Worm (Caenorhabditis elegans) whole organism, L4 larva: ENCODE data around the gene rpl-2.

Experiments used
- D1046.2 ChIP-seq: fragments of 200-800 bp; sonication (Bioruptor generic); IDR thresholded peaks from 2 replicates; pipeline ENCODE4 v1.3.6; 2022; ENCODE audit warnings: missing genetic modification characterization, missing compliant biosample characterization
- R02D3.7 ChIP-seq: fragments of 150-350 bp; sonication (generic microtip); optimal IDR thresholded peaks from 3 replicates; lab custom pipeline; 2014; ENCODE audit warnings: missing biosample characterization, missing genetic modification characterization
- Y48G9A.11 ChIP-seq: fragments of 200-800 bp; sonication (Bioruptor generic); IDR thresholded peaks from 2 replicates; pipeline ENCODE4 v1.3.6; 2022; ENCODE audit warnings: missing genetic modification reagents, missing genetic modification characterization, missing compliant biosample characterization
- Y5F2A.4 ChIP-seq: fragments of 200-800 bp; sonication (Bioruptor generic); optimal IDR thresholded peaks from 2 replicates; lab custom pipeline; 2018; ENCODE audit warnings: mild to moderate bottlenecking, missing genetic modification characterization, missing compliant biosample characterization
- ZK337.2 ChIP-seq: fragments of 200-800 bp; sonication (Bioruptor generic); IDR thresholded peaks from 2 replicates; pipeline ENCODE4 v1.3.6; 2022; ENCODE audit warnings: missing genetic modification reagents, missing genetic modification characterization, missing compliant biosample characterization
- arid-1 ChIP-seq: fragments of 200-800 bp; sonication (Bioruptor generic); conservative IDR thresholded peaks from 2 replicates; pipeline ENCODE4 v1.3.6; 2022; ENCODE audit warnings: missing genetic modification reagents, missing genetic modification characterization, missing compliant biosample characterization
- ceh-32 ChIP-seq: sonication (generic microtip); optimal IDR thresholded peaks from 2 replicates; lab custom pipeline; 2016; ENCODE audit warnings: mild to moderate bottlenecking, missing genetic modification characterization, missing compliant biosample characterization; ENCODE audit not compliant: poor library complexity
- ceh-62 ChIP-seq: sonication (generic microtip); optimal IDR thresholded peaks from 2 replicates; lab custom pipeline; 2017; ENCODE audit warnings: missing biosample characterization, missing genetic modification characterization
- ceh-82 ChIP-seq: sonication (generic microtip); optimal IDR thresholded peaks from 2 replicates; lab custom pipeline; 2017; ENCODE audit warnings: missing biosample characterization, missing genetic modification characterization
- ces-1 ChIP-seq: fragments of 150-350 bp; sonication (generic microtip); optimal IDR thresholded peaks from 4 replicates; lab custom pipeline; 2014; ENCODE audit warnings: missing biosample characterization, missing genetic modification reagents, missing genetic modification characterization
- cey-2 ChIP-seq: sonication (generic microtip); optimal IDR thresholded peaks from 3 replicates; lab custom pipeline; 2017; ENCODE audit warnings: missing genetic modification characterization, mild to moderate bottlenecking, missing compliant biosample characterization, antibody characterized with exemption, borderline replicate concordance; ENCODE audit not compliant: insufficient read depth
- daf-12 ChIP-seq: fragments of 150-350 bp; optimal IDR thresholded peaks from 2 replicates; lab custom pipeline; 2014; ENCODE audit warnings: missing biosample characterization, missing genetic modification reagents, missing genetic modification characterization
- daf-19 ChIP-seq: fragments of 200-800 bp; sonication (Bioruptor generic); conservative IDR thresholded peaks from 2 replicates; pipeline ENCODE4 v1.3.6; 2022; ENCODE audit warnings: missing genetic modification characterization, missing compliant biosample characterization
- dmd-6 ChIP-seq: fragments of 200-800 bp; sonication (Bioruptor generic); IDR thresholded peaks from 2 replicates; pipeline ENCODE4 v1.3.6; 2022; ENCODE audit warnings: missing genetic modification reagents, missing genetic modification characterization, missing compliant biosample characterization
- dpl-1 ChIP-seq: fragments of 150-350 bp; optimal IDR thresholded peaks from 2 replicates; lab custom pipeline; 2014; ENCODE audit warnings: missing biosample characterization, missing genetic modification reagents, missing genetic modification characterization
- egl-43 ChIP-seq: fragments of 200-800 bp; sonication (Bioruptor generic); IDR thresholded peaks from 2 replicates; pipeline ENCODE4 v1.3.6; 2022; ENCODE audit warnings: missing genetic modification reagents, missing genetic modification characterization, missing compliant biosample characterization
- hlh-11 ChIP-seq: fragments of 200-800 bp; sonication (Bioruptor generic); optimal IDR thresholded peaks from 2 replicates; lab custom pipeline; 2018; ENCODE audit warnings: mild to moderate bottlenecking, missing genetic modification characterization, missing compliant biosample characterization
- hlh-30 ChIP-seq: sonication (generic microtip); optimal IDR thresholded peaks from 2 replicates; lab custom pipeline; 2017; ENCODE audit warnings: antibody characterized with exemption, mild to moderate bottlenecking, missing genetic modification characterization, missing compliant biosample characterization; ENCODE audit not compliant: insufficient read depth
- hmg-1.1 ChIP-seq: fragments of 200-800 bp; sonication (Bioruptor generic); IDR thresholded peaks from 2 replicates; pipeline ENCODE4 v1.3.6; 2022; ENCODE audit warnings: missing genetic modification reagents, missing genetic modification characterization, missing compliant biosample characterization
- lin-29 ChIP-seq: fragments of 200-800 bp; sonication (Bioruptor generic); IDR thresholded peaks from 2 replicates; pipeline ENCODE4 v1.3.6; 2022; ENCODE audit warnings: missing genetic modification reagents, missing genetic modification characterization, missing compliant biosample characterization
- lsy-2 ChIP-seq, 2 experiments: fragments of 150-350 bp in 1 of 2; sonication (generic microtip) in 1 of 2; optimal IDR thresholded peaks; 2 replicates each; lab custom pipeline; 2014 to 2017; ENCODE audit warnings: missing biosample characterization in 2 of 2, missing genetic modification characterization in 2 of 2
- mes-2 ChIP-seq: sonication (generic microtip); optimal IDR thresholded peaks from 2 replicates; lab custom pipeline; 2016; ENCODE audit warnings: missing genotype, mild to moderate bottlenecking, missing genetic modification characterization, missing compliant biosample characterization; ENCODE audit not compliant: poor library complexity, severe bottlenecking
- nhr-10 ChIP-seq: fragments of 150-350 bp; optimal IDR thresholded peaks from 2 replicates; lab custom pipeline; 2014; ENCODE audit warnings: missing biosample characterization, missing genetic modification characterization
- nhr-6 ChIP-seq: fragments of 150-350 bp; optimal IDR thresholded peaks from 2 replicates; lab custom pipeline; 2014; ENCODE audit warnings: missing biosample characterization, missing genetic modification characterization
- pqm-1 ChIP-seq: sonication (generic microtip); optimal IDR thresholded peaks from 2 replicates; lab custom pipeline; 2017; ENCODE audit warnings: missing biosample characterization, missing genetic modification characterization
- sdz-12 ChIP-seq: fragments of 200-800 bp; sonication (Bioruptor generic); optimal IDR thresholded peaks from 2 replicates; lab custom pipeline; 2018; ENCODE audit warnings: mild to moderate bottlenecking, missing genetic modification characterization, missing compliant biosample characterization
- snpc-1.2 ChIP-seq: fragments of 200-800 bp; sonication (Bioruptor generic); IDR thresholded peaks from 2 replicates; pipeline ENCODE4 v1.3.6; 2022; ENCODE audit warnings: missing genetic modification reagents, missing genetic modification characterization, missing compliant biosample characterization
- unc-39 ChIP-seq: sonication (generic microtip); optimal IDR thresholded peaks from 2 replicates; lab custom pipeline; 2017; ENCODE audit warnings: missing biosample characterization, missing genetic modification characterization
- unc-62 ChIP-seq, 3 experiments: fragments of 150-350 bp in 1 of 3; sonication (generic microtip); optimal IDR thresholded peaks in 2 of 3; peaks in 1 of 3; 1 replicate in 1 of 3; 2 replicates in 2 of 3; lab custom pipeline; 2014 to 2017; ENCODE audit warnings: missing biosample characterization in 3 of 3, missing genetic modification characterization in 3 of 3, missing genetic modification reagents in 3 of 3, missing genotype in 1 of 3
- zfp-2 ChIP-seq: sonication (generic microtip); optimal IDR thresholded peaks from 2 replicates; lab custom pipeline; 2016; ENCODE audit warnings: mild to moderate bottlenecking, missing genetic modification characterization, missing compliant biosample characterization

Gene rpl-2

DNA sequence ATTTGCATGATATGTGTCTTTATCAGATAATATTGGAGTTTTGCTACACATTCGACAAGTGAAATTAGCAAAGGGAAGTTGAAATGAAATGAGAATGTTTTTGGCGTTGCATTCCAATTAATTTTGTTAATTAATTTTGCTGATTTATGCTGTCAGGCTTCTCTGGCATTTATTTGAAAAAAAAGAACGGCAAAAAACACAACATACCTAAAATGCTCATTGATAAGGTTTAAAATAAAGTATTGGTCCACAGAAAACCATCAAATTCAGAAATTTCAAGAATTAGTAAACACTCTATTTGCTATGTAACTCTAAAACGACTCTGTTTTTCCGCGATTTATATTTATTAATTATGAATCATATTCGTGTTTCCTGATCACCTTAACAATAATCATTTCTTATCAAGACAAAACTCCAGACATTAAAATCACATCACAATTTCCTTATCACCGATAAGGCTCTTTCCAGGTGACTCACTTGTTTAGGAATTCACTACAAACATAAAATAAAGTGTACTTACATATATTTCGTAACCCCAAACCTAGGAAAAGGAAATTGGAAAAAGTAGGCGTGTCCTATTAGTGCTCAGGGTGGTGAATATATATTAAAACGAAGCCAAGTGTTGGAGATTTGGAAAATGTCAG, 46.4 kb downstream of the rpl-2 start, which contains the start of the genes srh-166 and Y38H6C.24 (continued):
- TF ChIP-seq daf-12 (no peak), lsy-2 (tag; optimal IDR thresholded peaks at IDR 0.05; lab: Kevin White, UChicago) (no peak), nhr-6 (peak; percentile 15), zfp-2 (no peak), snpc-1.2 (GFP tag; lab: Robert Waterston, UW) (no peak), dpl-1 (GFP tag; lab: Kevin White, UChicago) (no peak), ceh-82 (tag; lab: Kevin White, UChicago) (no peak), hmg-1.1 (GFP tag; lab: Robert Waterston, UW) (no peak), egl-43 (GFP tag; lab: Robert Waterston, UW) (no peak), arid-1 (GFP tag; lab: Robert Waterston, UW) (no peak), nhr-10 (tag; lab: Kevin White, UChicago) (no peak), unc-62 (GFP tag; optimal IDR thresholded peaks at IDR 0.05 in 1 of 2; lab: Kevin White, UChicago) (no peak), unc-62 (tag; optimal IDR thresholded peaks at IDR 0.05; lab: Kevin White, UChicago) (no peak), Y48G9A.11 (GFP tag; lab: Robert Waterston, UW) (no peak), pqm-1 (peak; percentile 81), mes-2 (no peak), ceh-32 (tag; lab: Kevin White, UChicago) (no peak), D1046.2 (GFP tag; lab: Robert Waterston, UW) (no peak), ces-1 (GFP tag; lab: Kevin White, UChicago) (no peak), sdz-12 (GFP tag; lab: Kevin White, UChicago) (no peak), ZK337.2 (no peak), ceh-62 (tag; lab: Kevin White, UChicago) (no peak), unc-39 (tag; lab: Kevin White, UChicago) (no peak)

DNA sequence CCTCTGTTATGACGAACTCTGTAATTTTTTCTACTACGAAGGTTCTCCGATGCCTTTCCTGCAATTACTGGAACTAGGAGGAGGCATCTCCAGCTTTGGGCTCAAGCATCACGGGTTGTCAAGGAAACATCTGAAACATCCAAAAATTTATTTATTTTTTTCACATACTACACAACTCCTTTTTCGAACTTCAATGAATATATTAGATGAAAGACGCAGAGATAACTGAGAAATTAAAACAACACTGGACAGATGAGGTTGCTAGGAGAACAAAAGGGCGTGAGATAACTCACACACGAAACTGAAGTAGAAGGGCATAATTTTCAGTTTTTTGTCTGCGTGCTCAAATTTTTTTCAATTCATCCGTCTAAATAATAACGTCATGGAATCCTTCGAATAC, 48.0 kb downstream of the rpl-2 start, which contains the start of gene Y38H6C.13:
Gene Y38H6C.13, plus strand, starts transcription at position 301 of the 400 bp plus-strand sequence.
- TF ChIP-seq R02D3.7 (tag; lab: Kevin White, UChicago) (no peak), ceh-82 (tag; lab: Kevin White, UChicago) (no peak), daf-19 (no peak), Y5F2A.4 (GFP tag; lab: Kevin White, UChicago) (no peak), hlh-11 (tag; lab: Kevin White, UChicago) (no peak), hlh-30 (tag; lab: Kevin White, UChicago) (no peak), lin-29 (GFP tag; lab: Robert Waterston, UW) (no peak), nhr-10 (tag; lab: Kevin White, UChicago) (no peak), dmd-6 (GFP tag; lab: Robert Waterston, UW) (no peak), cey-2 (tag; lab: Kevin White, UChicago) (no peak)
- TF ChIP-seq, all 104 proteins: peak for 0
